Fruit fly (Drosophila melanogaster) whole organism, pupa: Measurements from ENCODE around the gene Pvf1.

Experiments used
- CG13204 ChIP-seq: fragments of 200-800 bp; sonication (Bioruptor generic); optimal IDR thresholded peaks from 2 replicates; lab custom pipeline; 2018; ENCODE audit warnings: missing biosample characterization, mild to moderate bottlenecking, missing genetic modification characterization, moderate library complexity
- CG17806 ChIP-seq: fragments of 200-800 bp; sonication (Bioruptor generic); optimal IDR thresholded peaks from 2 replicates; lab custom pipeline; 2018; ENCODE audit warnings: missing biosample characterization, mild to moderate bottlenecking, missing genetic modification characterization, moderate library complexity
- CG32121 ChIP-seq: fragments of 200-800 bp; sonication (Bioruptor generic); IDR thresholded peaks from 2 replicates; pipeline ENCODE4 v1.3.6; 2022; ENCODE audit warnings: missing biosample characterization, missing genetic modification characterization
- D1 ChIP-seq: fragments of 200-800 bp; sonication (Bioruptor generic); optimal IDR thresholded peaks from 2 replicates; lab custom pipeline; 2018; ENCODE audit warnings: missing biosample characterization, mild to moderate bottlenecking, missing genetic modification characterization, moderate library complexity
- EcR ChIP-seq: fragments of 200-800 bp; sonication (Bioruptor generic); optimal IDR thresholded peaks from 3 replicates; lab custom pipeline; 2019; ENCODE audit warnings: missing biosample characterization, missing genetic modification characterization, mild to moderate bottlenecking, moderate library complexity, missing genetic modification reagents
- Ets98B ChIP-seq: fragments of 200-800 bp; sonication (Bioruptor generic); IDR thresholded peaks from 2 replicates; pipeline ENCODE4 v1.3.6; 2022; ENCODE audit warnings: missing biosample characterization, missing genetic modification characterization
- gl ChIP-seq: fragments of 200-800 bp; sonication (Bioruptor generic); optimal IDR thresholded peaks from 2 replicates; lab custom pipeline; 2018; ENCODE audit warnings: missing biosample characterization, mild to moderate bottlenecking, missing genetic modification characterization
- rn ChIP-seq: fragments of 200-800 bp; sonication (Bioruptor generic); IDR thresholded peaks from 2 replicates; pipeline ENCODE4 v1.3.6; 2022; ENCODE audit warnings: missing biosample characterization, missing genetic modification characterization

DNA sequence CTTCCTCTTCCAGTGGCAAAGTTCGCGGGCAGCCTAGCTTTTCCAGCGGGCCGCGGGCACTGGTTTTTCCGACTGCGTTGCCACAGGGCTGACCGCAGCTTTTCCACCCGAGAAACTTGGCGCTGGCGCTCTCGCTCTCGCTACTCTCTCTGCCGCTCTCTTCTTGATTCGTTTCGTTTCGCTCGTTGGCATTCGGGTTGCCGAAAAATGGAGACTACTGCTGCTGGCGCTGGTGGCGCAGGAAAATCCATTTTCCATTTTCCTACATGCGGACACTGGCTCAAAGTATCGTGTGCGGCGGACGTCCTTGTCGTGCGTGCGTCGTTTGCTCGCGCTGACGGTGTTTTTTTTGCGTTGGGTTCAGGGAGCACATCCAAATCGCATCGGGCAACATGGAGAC, 19.4 kb upstream of the Pvf1 start, which contains the start of gene CG42450:
- TF ChIP-seq CG13204 (GFP tag; lab: Kevin White, UChicago), result no peak
- TF ChIP-seq gl (tag; lab: Kevin White, UChicago), result no peak
- TF ChIP-seq EcR (GFP tag; lab: Kevin White, UChicago), result no peak
- TF ChIP-seq CG17806 (tag; lab: Kevin White, UChicago), result no peak
- no peak for TF ChIP-seq rn (GFP tag; lab: Robert Waterston, UW)
- no peak for TF ChIP-seq D1
- TF ChIP-seq Ets98B, result no peak
- TF ChIP-seq CG32121, result no peak
